ENCODE assay signal across 2 fruit fly cellular contexts in genomic region chr3L:700160-700917, dm6.
TF ChIP-seq lines count a peak whose summit lies in the region.

No protein-coding gene starts in this region.

TF ChIP-seq in whole organism, embryonic, 481 proteins besides CTCF, POLR2A, EP300 and RAD21 (continued from another document and continues in another):
- TF ChIP-seq tx (GFP tag; optimal IDR thresholded peaks at IDR 0.05; lab: Kevin White, UChicago) (no peak), fd64A (GFP tag; optimal IDR thresholded peaks at IDR 0.05; lab: Kevin White, UChicago) (no peak), lab (GFP tag; optimal IDR thresholded peaks at IDR 0.05; lab: Kevin White, UChicago) (peak; percentile 80), CG14441 (GFP tag; IDR thresholded peaks at IDR 0.05; lab: Robert Waterston, UW) (0 out of 2 replicates have a peak, but pooled peaks have one; percentile 30), CG17361 (GFP tag; IDR thresholded peaks at IDR 0.05; lab: Robert Waterston, UW) (peak; percentile 71; the same call in 2 of the 3 replicates), bigmax (GFP tag; optimal IDR thresholded peaks at IDR 0.05; lab: Kevin White, UChicago) (no peak), Ssrp (tag; optimal IDR thresholded peaks at IDR 0.05; lab: Kevin White, UChicago) (peak; percentile 24), eyg (GFP tag; optimal IDR thresholded peaks at IDR 0.05; lab: Kevin White, UChicago) (peak; percentile 9), CG15073 (GFP tag; optimal IDR thresholded peaks at IDR 0.05; lab: Kevin White, UChicago) (no peak), CG14050 (GFP tag; IDR thresholded peaks at IDR 0.05; lab: Robert Waterston, UW) (peak; percentile 44; the same call in 1 of the 3 replicates), kah (GFP tag; optimal IDR thresholded peaks at IDR 0.05; lab: Kevin White, UChicago) (peak; percentile 46), lbe (GFP tag; optimal IDR thresholded peaks at IDR 0.05; lab: Kevin White, UChicago) (no peak), p53 (GFP tag; optimal IDR thresholded peaks at IDR 0.05; lab: Kevin White, UChicago) (no peak), Dek (tag; optimal IDR thresholded peaks at IDR 0.05; lab: Kevin White, UChicago) (peak; percentile 21), CG14965 (GFP tag; optimal IDR thresholded peaks at IDR 0.05; lab: Kevin White, UChicago; ENCODE audit: borderline replicate concordance) (no peak), CG17568 (GFP tag; optimal IDR thresholded peaks at IDR 0.05; lab: Kevin White, UChicago) (peak; percentile 70), chif (GFP tag; optimal IDR thresholded peaks at IDR 0.05; lab: Kevin White, UChicago) (peak; percentile 23 to 48), amos (GFP tag; IDR thresholded peaks at IDR 0.05; lab: Robert Waterston, UW; ENCODE audit: partially characterized antibody) (no peak), wor (GFP tag; IDR thresholded peaks at IDR 0.05; lab: Robert Waterston, UW) (no peak), CG30020 (tag; optimal IDR thresholded peaks at IDR 0.05; lab: Kevin White, UChicago) (no peak), CG17385 (GFP tag; optimal IDR thresholded peaks at IDR 0.05; lab: Kevin White, UChicago) (peak; percentile 65), CG12236 (GFP tag; optimal IDR thresholded peaks at IDR 0.05; lab: Kevin White, UChicago) (no peak), pnt (GFP tag; optimal IDR thresholded peaks at IDR 0.05; lab: Kevin White, UChicago) (no peak), CG30403 (GFP tag; optimal IDR thresholded peaks at IDR 0.05; lab: Kevin White, UChicago) (peak; percentile 53), CG9817 (tag; optimal IDR thresholded peaks at IDR 0.05; lab: Kevin White, UChicago) (peak; percentile 36), CG6765 (GFP tag; optimal IDR thresholded peaks at IDR 0.05; lab: Kevin White, UChicago) (peak; percentile 25), dan (GFP tag; IDR thresholded peaks at IDR 0.05; lab: Robert Waterston, UW) (no peak), MBD-R2 (GFP tag; IDR thresholded peaks at IDR 0.05; lab: Robert Waterston, UW) (peak; percentile 9; the same call in 1 of the 2 replicates), chm (GFP tag; IDR thresholded peaks at IDR 0.05; lab: Robert Waterston, UW) (peak; percentile 56; the same call in 1 of the 2 replicates), BEAF-32 (GFP tag; optimal IDR thresholded peaks at IDR 0.05; lab: Kevin White, UChicago) (no peak), CG3847 (GFP tag; IDR thresholded peaks at IDR 0.05; lab: Robert Waterston, UW) (0 out of 2 replicates have a peak, but pooled peaks have one; percentile 13), CG7372 (GFP tag; IDR thresholded peaks at IDR 0.05; lab: Robert Waterston, UW) (no peak), klu (GFP tag; IDR thresholded peaks at IDR 0.05; lab: Robert Waterston, UW) (no peak), YL-1 (GFP tag; optimal IDR thresholded peaks at IDR 0.05; lab: Kevin White, UChicago) (peak; percentile 19), CG16863 (GFP tag; optimal IDR thresholded peaks at IDR 0.05; lab: Kevin White, UChicago) (no peak), Eip74EF (GFP tag; optimal IDR thresholded peaks at IDR 0.05; lab: Kevin White, UChicago) (no peak), CG34422 (GFP tag; IDR thresholded peaks at IDR 0.05; lab: Robert Waterston, UW) (0 out of 3 replicates have a peak, but pooled peaks have one; percentile 44), CG4820 (GFP tag; optimal IDR thresholded peaks at IDR 0.05; lab: Kevin White, UChicago) (peak; percentile 28), CG5953 (GFP tag; IDR thresholded peaks at IDR 0.05; lab: Robert Waterston, UW) (no peak), row (GFP tag; IDR thresholded peaks at IDR 0.05; lab: Robert Waterston, UW) (peak; percentile 53), MESR4 (GFP tag; optimal IDR thresholded peaks at IDR 0.05; lab: Kevin White, UChicago) (no peak), CG6272 (GFP tag; IDR thresholded peaks at IDR 0.05; lab: Robert Waterston, UW) (no peak), ftz-f1 (GFP tag; optimal IDR thresholded peaks at IDR 0.05; lab: Kevin White, UChicago) (no peak), oc (tag; optimal IDR thresholded peaks at IDR 0.05; lab: Kevin White, UChicago) (no peak), btn (GFP tag; optimal IDR thresholded peaks at IDR 0.05; lab: Kevin White, UChicago) (no peak), CG10543 (GFP tag; optimal IDR thresholded peaks at IDR 0.05; lab: Kevin White, UChicago) (no peak), CG8388 (GFP tag; optimal IDR thresholded peaks at IDR 0.05; lab: Kevin White, UChicago) (peak; percentile 50), emc (GFP tag; optimal IDR thresholded peaks at IDR 0.05; lab: Kevin White, UChicago) (no peak), CrebB (tag; optimal IDR thresholded peaks at IDR 0.05; lab: Kevin White, UChicago) (peak; percentile 8), CG18764 (GFP tag; optimal IDR thresholded peaks at IDR 0.05; lab: Kevin White, UChicago) (peak; percentile 52), zfh1 (GFP tag; IDR thresholded peaks at IDR 0.05; lab: Robert Waterston, UW) (peak; percentile 69; the same call in 2 of the 3 replicates), CG3838 (GFP tag; optimal IDR thresholded peaks at IDR 0.05; lab: Kevin White, UChicago) (no peak), Dip2 (GFP tag; IDR thresholded peaks at IDR 0.05; lab: Robert Waterston, UW) (no peak), her (GFP tag; optimal IDR thresholded peaks at IDR 0.05; lab: Kevin White, UChicago) (peak; percentile 57), CG18262 (tag; optimal IDR thresholded peaks at IDR 0.05; lab: Kevin White, UChicago) (peak; percentile 70), NC2β (GFP tag; optimal IDR thresholded peaks at IDR 0.05; lab: Kevin White, UChicago) (peak; percentile 10), CG2875 (GFP tag; optimal IDR thresholded peaks at IDR 0.05; lab: Kevin White, UChicago) (peak; percentile 42), TFAM (GFP tag; optimal IDR thresholded peaks at IDR 0.05; lab: Kevin White, UChicago) (no peak), trem (tag; optimal IDR thresholded peaks at IDR 0.05; lab: Kevin White, UChicago) (peak; percentile 29), Elba2 (GFP tag; optimal IDR thresholded peaks at IDR 0.05; lab: Kevin White, UChicago) (no peak), CG3281 (GFP tag; optimal IDR thresholded peaks at IDR 0.05; lab: Kevin White, UChicago) (peak; percentile 76), CG4424 (GFP tag; optimal IDR thresholded peaks at IDR 0.05; lab: Kevin White, UChicago) (peak; percentile 28), fd96Cb (tag; optimal IDR thresholded peaks at IDR 0.05; lab: Kevin White, UChicago) (peak; percentile 54), CG13894 (tag; optimal IDR thresholded peaks at IDR 0.05; lab: Kevin White, UChicago) (peak; percentile 100), aop (GFP tag; IDR thresholded peaks at IDR 0.05; lab: Robert Waterston, UW) (no peak)

TF ChIP-seq in whole organism, prepupa, 60 proteins besides CTCF, POLR2A, EP300 and RAD21 (continued from another document):
- no peak for TF ChIP-seq CG4318 (GFP tag; optimal IDR thresholded peaks at IDR 0.05; lab: Kevin White, UChicago)
- TF ChIP-seq CG10669 (GFP tag; optimal IDR thresholded peaks at IDR 0.05; lab: Kevin White, UChicago) = peak; percentile 24
- peak; percentile 55 for TF ChIP-seq svp (GFP tag; lab: Kevin White, UChicago)
- TF ChIP-seq CG11762 (GFP tag; optimal IDR thresholded peaks at IDR 0.05; lab: Kevin White, UChicago; ENCODE audit: insufficient read depth) = no peak
- peak; percentile 74 for TF ChIP-seq CG15336 (GFP tag; IDR thresholded peaks at IDR 0.05; lab: Robert Waterston, UW)
- TF ChIP-seq Hr39 (GFP tag; optimal IDR thresholded peaks at IDR 0.05; lab: Kevin White, UChicago) = no peak
- TF ChIP-seq salr (GFP tag; optimal IDR thresholded peaks at IDR 0.05; lab: Kevin White, UChicago) = no peak
- peak; percentile 73 for TF ChIP-seq CG6163 (GFP tag; IDR thresholded peaks at IDR 0.05; lab: Robert Waterston, UW)
- peak; percentile 8 for TF ChIP-seq CG34406 (GFP tag; optimal IDR thresholded peaks at IDR 0.05; lab: Kevin White, UChicago)
- no peak for TF ChIP-seq CG6854 (GFP tag; optimal IDR thresholded peaks at IDR 0.05; lab: Kevin White, UChicago)
- peak; percentile 34 for TF ChIP-seq pdm3 (GFP tag; optimal IDR thresholded peaks at IDR 0.05; lab: Kevin White, UChicago)
- TF ChIP-seq CG32006 (GFP tag; optimal IDR thresholded peaks at IDR 0.05; lab: Kevin White, UChicago) = peak; percentile 39
- TF ChIP-seq CG6792 (GFP tag; optimal IDR thresholded peaks at IDR 0.05; lab: Kevin White, UChicago) = no peak
- TF ChIP-seq esn (GFP tag; optimal IDR thresholded peaks at IDR 0.05; lab: Kevin White, UChicago) = peak; percentile 44
- peak; percentile 1 for TF ChIP-seq Smox (GFP tag; optimal IDR thresholded peaks at IDR 0.05; lab: Kevin White, UChicago)
- peak; percentile 13 for TF ChIP-seq CG3919 (GFP tag; optimal IDR thresholded peaks at IDR 0.05; lab: Kevin White, UChicago)
- TF ChIP-seq Hr38 (GFP tag; optimal IDR thresholded peaks at IDR 0.05; lab: Kevin White, UChicago) = no peak
- peak; percentile 71 for TF ChIP-seq eg (GFP tag; IDR thresholded peaks at IDR 0.05; lab: Robert Waterston, UW)
- no peak for TF ChIP-seq spab (GFP tag; optimal IDR thresholded peaks at IDR 0.05; lab: Kevin White, UChicago)
- TF ChIP-seq CG10631 (GFP tag; optimal IDR thresholded peaks at IDR 0.05; lab: Kevin White, UChicago) = no peak
- no peak for TF ChIP-seq Sox14 (GFP tag; optimal IDR thresholded peaks at IDR 0.05; lab: Kevin White, UChicago)
- TF ChIP-seq CG7368 (GFP tag; optimal IDR thresholded peaks at IDR 0.05; lab: Kevin White, UChicago) = no peak
- peak; percentile 10 for TF ChIP-seq vri (GFP tag; optimal IDR thresholded peaks at IDR 0.05; lab: Kevin White, UChicago)
- TF ChIP-seq Eip75B (GFP tag; optimal IDR thresholded peaks at IDR 0.05; lab: Kevin White, UChicago) = no peak
- peak; percentile 36 for TF ChIP-seq CG6808 (GFP tag; optimal IDR thresholded peaks at IDR 0.05; lab: Kevin White, UChicago)
- TF ChIP-seq CG1621 (tag; optimal IDR thresholded peaks at IDR 0.05; lab: Kevin White, UChicago) = no peak
- TF ChIP-seq CG9139 (GFP tag; optimal IDR thresholded peaks at IDR 0.05; lab: Kevin White, UChicago) = no peak
- peak; percentile 16 for TF ChIP-seq Ets96B (tag; optimal IDR thresholded peaks at IDR 0.05; lab: Kevin White, UChicago)
- peak; percentile 29 for TF ChIP-seq Hr4 (GFP tag; optimal IDR thresholded peaks at IDR 0.05; lab: Kevin White, UChicago)
- TF ChIP-seq dac (GFP tag; optimal IDR thresholded peaks at IDR 0.05; lab: Kevin White, UChicago) = no peak
- TF ChIP-seq Eip78C (GFP tag; lab: Kevin White, UChicago) = peak; percentile 52
- TF ChIP-seq fd85E (GFP tag; optimal IDR thresholded peaks at IDR 0.05; lab: Kevin White, UChicago) = no peak
- TF ChIP-seq ss (GFP tag; optimal IDR thresholded peaks at IDR 0.05; lab: Kevin White, UChicago) = no peak
- TF ChIP-seq CG8119 (GFP tag; IDR thresholded peaks at IDR 0.05; lab: Robert Waterston, UW) = peak; percentile 58; the same call in 2 of the 3 replicates
- peak; percentile 62 for TF ChIP-seq CG6276 (GFP tag; optimal IDR thresholded peaks at IDR 0.05; lab: Kevin White, UChicago)
